Worm (Caenorhabditis elegans) whole organism, young adult: ENCODE results near the gene E04F6.4.

Experiments
- B0261.1 ChIP-seq: sonication (generic microtip); optimal IDR thresholded peaks from 2 replicates; lab custom pipeline; 2016; ENCODE audit warnings: mild to moderate bottlenecking, missing genetic modification characterization, moderate library complexity, missing compliant biosample characterization
- F10E7.11 ChIP-seq: sonication (generic microtip); optimal IDR thresholded peaks from 2 replicates; lab custom pipeline; 2017; ENCODE audit warnings: mild to moderate bottlenecking, missing genetic modification characterization, moderate library complexity, missing compliant biosample characterization
- F52B5.7 ChIP-seq: sonication (generic microtip); optimal IDR thresholded peaks from 2 replicates; lab custom pipeline; 2016; ENCODE audit warnings: mild to moderate bottlenecking, missing genetic modification characterization, missing compliant biosample characterization
- T07F8.4 ChIP-seq: sonication (generic microtip); optimal IDR thresholded peaks from 2 replicates; lab custom pipeline; 2016; ENCODE audit warnings: mild to moderate bottlenecking, missing genetic modification characterization, moderate library complexity, missing compliant biosample characterization
- Y56A3A.18 ChIP-seq: fragments of 200-800 bp; sonication (Bioruptor generic); IDR thresholded peaks from 2 replicates; pipeline ENCODE4 v1.3.6; 2022; ENCODE audit warnings: missing genetic modification reagents, missing genetic modification characterization, missing compliant biosample characterization
- akir-1 ChIP-seq: fragments of 200-800 bp; sonication (Bioruptor generic); optimal IDR thresholded peaks from 2 replicates; lab custom pipeline; 2018; ENCODE audit warnings: mild to moderate bottlenecking, missing genetic modification characterization, moderate library complexity, missing compliant biosample characterization
- ama-1 ChIP-seq, 3 experiments: fragments of 150-350 bp in 1 of 3; sonication (generic microtip) in 2 of 3; optimal IDR thresholded peaks; 2 replicates each; lab custom pipeline; 2014 to 2018; ENCODE audit warnings: missing biosample characterization in 2 of 3, missing genetic modification characterization in 2 of 3, missing genetic modification reagents in 2 of 3
- aptf-2 ChIP-seq: fragments of 200-800 bp; sonication (Bioruptor generic); conservative IDR thresholded peaks from 2 replicates; pipeline ENCODE4 v1.3.6; 2022; ENCODE audit warnings: missing genetic modification reagents, missing genetic modification characterization, missing compliant biosample characterization
- athp-1 ChIP-seq: sonication (generic microtip); optimal IDR thresholded peaks from 2 replicates; lab custom pipeline; 2017; ENCODE audit warnings: mild to moderate bottlenecking, missing genetic modification characterization, missing compliant biosample characterization
- ccch-3 ChIP-seq: fragments of 200-800 bp; sonication (Bioruptor generic); optimal IDR thresholded peaks from 2 replicates; lab custom pipeline; 2018; ENCODE audit warnings: mild to moderate bottlenecking, missing genetic modification characterization, missing compliant biosample characterization
- cebp-1 ChIP-seq, 2 experiments: fragments of 200-800 bp in 1 of 2; sonication (Bioruptor generic) in 1 of 2; sonication (generic microtip) in 1 of 2; IDR thresholded peaks in 1 of 2; optimal IDR thresholded peaks in 1 of 2; 2 replicates each; pipeline versions ENCODE4 v1.3.6 to Lab custom; 2017 to 2022; ENCODE audit warnings: missing compliant biosample characterization in 2 of 2, missing genetic modification characterization in 2 of 2, mild to moderate bottlenecking in 1 of 2, missing genetic modification reagents in 1 of 2, moderate library complexity in 1 of 2
- ceh-100 ChIP-seq: fragments of 200-800 bp; sonication (Bioruptor generic); IDR thresholded peaks from 2 replicates; pipeline ENCODE4 v1.3.6; 2022; ENCODE audit warnings: missing genetic modification reagents, missing genetic modification characterization, missing compliant biosample characterization
- ceh-27 ChIP-seq: fragments of 200-800 bp; sonication (Bioruptor generic); optimal IDR thresholded peaks from 2 replicates; lab custom pipeline; 2018; ENCODE audit warnings: mild to moderate bottlenecking, missing genetic modification characterization, moderate library complexity, missing compliant biosample characterization
- ceh-79 ChIP-seq: sonication (generic microtip); optimal IDR thresholded peaks from 2 replicates; lab custom pipeline; 2017; ENCODE audit warnings: mild to moderate bottlenecking, missing genetic modification characterization, missing compliant biosample characterization
- chd-7 ChIP-seq: sonication (generic microtip); optimal IDR thresholded peaks from 2 replicates; lab custom pipeline; 2016; ENCODE audit warnings: mild to moderate bottlenecking, missing genetic modification characterization, moderate library complexity, missing compliant biosample characterization
- efl-1 ChIP-seq: fragments of 150-350 bp; optimal IDR thresholded peaks from 2 replicates; lab custom pipeline; 2014; ENCODE audit warnings: missing biosample characterization, missing genetic modification reagents, missing genetic modification characterization
- gei-17 ChIP-seq: fragments of 200-800 bp; sonication (Bioruptor generic); optimal IDR thresholded peaks from 2 replicates; lab custom pipeline; 2018; ENCODE audit warnings: mild to moderate bottlenecking, missing genetic modification characterization, missing compliant biosample characterization
- hlh-12 ChIP-seq: sonication (generic microtip); optimal IDR thresholded peaks from 2 replicates; lab custom pipeline; 2016; ENCODE audit warnings: missing genetic modification characterization, missing compliant biosample characterization
- hmg-20 ChIP-seq: fragments of 200-800 bp; sonication (Bioruptor generic); IDR thresholded peaks from 2 replicates; pipeline ENCODE4 v1.3.6; 2022; ENCODE audit warnings: missing genetic modification reagents, missing genetic modification characterization, missing compliant biosample characterization
- hsf-1 ChIP-seq: fragments of 200-800 bp; sonication (Bioruptor generic); IDR thresholded peaks from 2 replicates; pipeline ENCODE4 v1.3.6; 2022; ENCODE audit warnings: missing genetic modification reagents, missing genetic modification characterization, missing compliant biosample characterization
- let-607 ChIP-seq, 2 experiments: fragments of 200-800 bp in 1 of 2; sonication (Bioruptor generic) in 1 of 2; sonication (generic microtip) in 1 of 2; optimal IDR thresholded peaks; 2 replicates each; lab custom pipeline; 2016 to 2018; ENCODE audit warnings: mild to moderate bottlenecking in 2 of 2, missing compliant biosample characterization in 2 of 2, missing genetic modification characterization in 2 of 2, moderate library complexity in 2 of 2, missing genotype in 1 of 2
- lir-1 ChIP-seq: fragments of 200-800 bp; sonication (Bioruptor generic); conservative IDR thresholded peaks from 2 replicates; pipeline ENCODE4 v1.3.6; 2022; ENCODE audit warnings: missing genetic modification reagents, missing genetic modification characterization, missing compliant biosample characterization
- madf-6 ChIP-seq: fragments of 200-800 bp; sonication (Bioruptor generic); IDR thresholded peaks from 2 replicates; pipeline ENCODE4 v1.3.6; 2022; ENCODE audit warnings: missing genetic modification reagents, missing genetic modification characterization, missing compliant biosample characterization
- madf-8 ChIP-seq: fragments of 200-800 bp; sonication (Bioruptor generic); conservative IDR thresholded peaks from 2 replicates; pipeline ENCODE4 v1.3.6; 2022; ENCODE audit warnings: missing genetic modification reagents, missing genetic modification characterization, missing compliant biosample characterization
- mcd-1 ChIP-seq: fragments of 200-800 bp; sonication (Bioruptor generic); IDR thresholded peaks from 2 replicates; pipeline ENCODE4 v1.3.6; 2022; ENCODE audit warnings: missing genetic modification reagents, missing genetic modification characterization, missing compliant biosample characterization
- mes-4 ChIP-seq: sonication (generic microtip); optimal IDR thresholded peaks from 2 replicates; lab custom pipeline; 2016; ENCODE audit warnings: missing genotype, missing genetic modification characterization, missing compliant biosample characterization
- nfya-1 ChIP-seq: sonication (generic microtip); optimal IDR thresholded peaks from 2 replicates; lab custom pipeline; 2017; ENCODE audit warnings: antibody characterized with exemption, missing compliant biosample characterization, missing genetic modification characterization, borderline replicate concordance; ENCODE audit not compliant: insufficient read depth
- nfya-2 ChIP-seq: fragments of 200-800 bp; sonication (Bioruptor generic); IDR thresholded peaks from 2 replicates; pipeline ENCODE4 v1.3.6; 2022; ENCODE audit warnings: missing genetic modification reagents, missing genetic modification characterization, missing compliant biosample characterization
- rcor-1 ChIP-seq: fragments of 200-800 bp; sonication (Bioruptor generic); IDR thresholded peaks from 2 replicates; pipeline ENCODE4 v1.3.6; 2022; ENCODE audit warnings: missing genetic modification reagents, missing genetic modification characterization, missing compliant biosample characterization
- rpc-1 ChIP-seq, 2 experiments: fragments of 150-350 bp in 1 of 2; sonication (generic microtip) in 1 of 2; optimal IDR thresholded peaks; 2 replicates each; lab custom pipeline; 2014 to 2018; ENCODE audit warnings: missing biosample characterization in 1 of 2, missing genetic modification characterization in 1 of 2, missing genetic modification reagents in 1 of 2, missing genotype in 1 of 2
- sdz-38 ChIP-seq: sonication (generic microtip); optimal IDR thresholded peaks from 2 replicates; lab custom pipeline; 2016; ENCODE audit warnings: missing genotype, missing genetic modification characterization, missing compliant biosample characterization
- sea-2 ChIP-seq: fragments of 200-800 bp; sonication (Bioruptor generic); IDR thresholded peaks from 2 replicates; pipeline ENCODE4 v1.3.6; 2022; ENCODE audit warnings: missing genetic modification characterization, missing compliant biosample characterization
- snpc-3.4 ChIP-seq: sonication (generic microtip); optimal IDR thresholded peaks from 2 replicates; lab custom pipeline; 2017; ENCODE audit warnings: missing genetic modification characterization, mild to moderate bottlenecking, missing compliant biosample characterization, antibody characterized with exemption, moderate library complexity, missing genotype, missing genetic modification reagents
- sptf-2 ChIP-seq: fragments of 200-800 bp; sonication (Bioruptor generic); optimal IDR thresholded peaks from 2 replicates; lab custom pipeline; 2018; ENCODE audit warnings: mild to moderate bottlenecking, missing genetic modification characterization, missing compliant biosample characterization
- tbp1 ChIP-seq: fragments of 200-800 bp; sonication (Bioruptor generic); optimal IDR thresholded peaks from 2 replicates; lab custom pipeline; 2018; ENCODE audit warnings: mild to moderate bottlenecking, missing genetic modification characterization, missing compliant biosample characterization
- ztf-28 ChIP-seq: fragments of 200-800 bp; sonication (Bioruptor generic); IDR thresholded peaks from 2 replicates; pipeline ENCODE4 v1.3.6; 2022; ENCODE audit warnings: missing genetic modification reagents, missing genetic modification characterization, missing compliant biosample characterization
- ztf-6 ChIP-seq: fragments of 200-800 bp; sonication (Bioruptor generic); IDR thresholded peaks from 2 replicates; pipeline ENCODE4 v1.3.6; 2022; ENCODE audit warnings: missing genetic modification reagents, missing genetic modification characterization, missing compliant biosample characterization

E04F6.4 gene

ce11 chrII:7224074-7224473 lies 34.9 kb downstream of the E04F6.4 start:
- TF ChIP-seq rpc-1 (optimal IDR thresholded peaks at IDR 0.05; lab: Kevin White, UChicago) (no peak), rpc-1 (tag; optimal IDR thresholded peaks at IDR 0.05; lab: Kevin White, UChicago) (no peak), sptf-2 (GFP tag; lab: Kevin White, UChicago) (no peak), tbp1 (GFP tag; lab: Kevin White, UChicago) (no peak), nfya-1 (no peak), nfya-2 (GFP tag; lab: Robert Waterston, UW) (no peak), sea-2 (no peak), hmg-20 (GFP tag; lab: Robert Waterston, UW) (no peak), T07F8.4 (no peak), ceh-100 (GFP tag; lab: Robert Waterston, UW) (no peak), ceh-27 (no peak), sdz-38 (tag; lab: Kevin White, UChicago) (no peak), rcor-1 (no peak)
- TF ChIP-seq, all 124 proteins: peak for 0

- TF ChIP-seq madf-8 (GFP tag; lab: Robert Waterston, UW) (peak; percentile 36), aptf-2 (GFP tag; lab: Robert Waterston, UW) (peak; percentile 99), madf-6 (GFP tag; lab: Robert Waterston, UW) (peak; percentile 60), snpc-3.4 (tag; lab: Kevin White, UChicago) (no peak), efl-1 (GFP tag; lab: Kevin White, UChicago) (peak; percentile 61), mes-4 (tag; lab: Kevin White, UChicago) (no peak)
- TF ChIP-seq, all 124 proteins: peak for 4
Measured at ce11 chrII:7225864-7226522, 36.8 kb downstream of the E04F6.4 start, which contains the start of gene clh-3. clh-3 (minus strand) TSS chrII:7225914.

ce11 chrII:7228646-7229200 lies 39.5 kb downstream of the E04F6.4 start, which contains the start of gene F32A5.4:
F32A5.4 (plus strand) TSS chrII:7229150.
- TF ChIP-seq athp-1 (tag; lab: Kevin White, UChicago) = no peak
- no peak for TF ChIP-seq chd-7 (tag; lab: Kevin White, UChicago)
- no peak for TF ChIP-seq F52B5.7
- TF ChIP-seq hsf-1 (GFP tag; lab: Robert Waterston, UW) = 0 out of 2 replicates have a peak, but pooled peaks have one; percentile 37
- TF ChIP-seq gei-17 (GFP tag; lab: Kevin White, UChicago) = no peak
- peak; percentile 62 for TF ChIP-seq ama-1 (optimal IDR thresholded peaks at IDR 0.05; lab: Kevin White, UChicago)
- TF ChIP-seq ama-1 (GFP tag; optimal IDR thresholded peaks at IDR 0.05; lab: Kevin White, UChicago) = no peak
- no peak for TF ChIP-seq akir-1 (GFP tag; lab: Kevin White, UChicago)

DNA sequence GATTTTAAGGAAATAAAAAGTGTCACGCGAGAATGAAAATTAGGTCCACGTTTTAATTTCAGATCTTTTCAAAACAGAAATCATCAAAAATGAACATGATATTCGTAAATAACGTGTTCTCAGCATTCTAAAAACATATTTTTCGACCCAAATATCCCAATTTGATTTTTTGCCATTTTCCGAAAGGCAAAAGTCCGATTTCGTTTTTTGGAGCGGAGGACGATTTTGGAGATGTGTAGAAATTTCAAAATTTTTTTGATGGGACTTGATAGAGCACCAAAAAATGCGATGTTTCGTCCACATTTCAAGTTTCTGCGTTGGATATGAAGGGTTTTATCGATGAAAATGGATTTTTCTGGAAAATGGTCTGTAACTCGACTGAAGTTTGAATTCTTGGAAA lies 41.5 kb downstream of the E04F6.4 start:
- TF ChIP-seq F52B5.7 (no peak), let-607 (tag; optimal IDR thresholded peaks at IDR 0.05; lab: Kevin White, UChicago) (no peak), cebp-1 (GFP tag; IDR thresholded peaks at IDR 0.05; lab: Robert Waterston, UW) (no peak), cebp-1 (tag; optimal IDR thresholded peaks at IDR 0.05; lab: Kevin White, UChicago) (no peak), ztf-6 (GFP tag; lab: Robert Waterston, UW) (no peak), ztf-28 (GFP tag; lab: Robert Waterston, UW) (no peak), ccch-3 (no peak), chd-7 (tag; lab: Kevin White, UChicago) (no peak), ceh-79 (tag; lab: Kevin White, UChicago) (no peak), B0261.1 (tag; lab: Kevin White, UChicago) (no peak), nfya-2 (GFP tag; lab: Robert Waterston, UW) (no peak), mcd-1 (GFP tag; lab: Robert Waterston, UW) (no peak), hlh-12 (tag; lab: Kevin White, UChicago) (no peak), lir-1 (GFP tag; lab: Robert Waterston, UW) (no peak), rpc-1 (optimal IDR thresholded peaks at IDR 0.05; lab: Kevin White, UChicago) (no peak), rpc-1 (tag; optimal IDR thresholded peaks at IDR 0.05; lab: Kevin White, UChicago) (no peak), Y56A3A.18 (GFP tag; lab: Robert Waterston, UW) (no peak), F10E7.11 (tag; lab: Kevin White, UChicago) (no peak)
